Fruit fly (Drosophila melanogaster): ENCODE measurements around the gene snsl.

The snsl gene

DNA sequence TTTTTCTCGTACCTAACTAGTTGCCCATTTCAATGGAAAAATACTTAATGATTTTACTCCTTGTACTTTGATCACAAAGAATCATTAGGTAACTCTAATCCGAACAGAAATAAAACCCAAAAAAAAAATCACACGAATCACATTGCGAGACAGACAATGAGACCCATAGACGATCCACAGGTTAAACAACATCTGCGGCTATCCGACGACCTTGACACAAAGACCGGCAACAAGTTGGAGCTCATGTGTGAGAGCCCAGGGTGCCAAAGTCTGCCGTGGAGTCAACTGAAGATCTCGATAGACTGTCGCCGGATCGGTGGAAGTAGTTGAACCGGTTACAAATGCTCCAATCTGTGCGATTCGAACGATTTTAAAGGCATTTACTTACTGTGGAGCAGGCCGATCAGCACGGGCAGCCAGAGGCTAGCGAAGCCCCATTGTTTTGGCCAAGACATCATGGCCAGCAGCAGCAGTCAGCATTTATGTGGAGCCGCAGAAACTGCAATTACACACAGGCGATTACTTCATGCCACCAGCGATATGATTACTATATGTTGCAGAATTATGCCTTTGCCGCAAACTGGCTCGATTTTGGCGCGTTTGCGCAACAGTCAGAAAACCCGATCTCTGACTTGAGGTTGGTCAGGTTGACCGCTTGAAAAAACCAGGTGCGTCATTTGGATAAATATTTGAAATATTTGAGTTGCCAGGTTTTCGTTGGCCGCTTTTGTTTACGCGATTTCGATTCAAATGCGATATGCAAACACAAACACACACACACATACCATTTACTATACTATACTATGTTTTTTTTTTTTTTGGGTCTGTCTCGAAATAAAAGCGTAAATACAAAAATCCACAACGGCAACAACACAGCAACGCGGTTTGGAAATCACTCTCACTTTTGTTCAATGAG lies 939 bp downstream of the snsl start:
- 0 out of 2 replicates have a peak, but pooled peaks have one; percentile 42 for TF ChIP-seq CG42726 (GFP tag; IDR thresholded peaks at IDR 0.05; ENCODE audit: partially characterized antibody)
- TF ChIP-seq exex (tag; optimal IDR thresholded peaks at IDR 0.05) = no peak
- no peak for TF ChIP-seq ttk (GFP tag; IDR thresholded peaks at IDR 0.05)
- TF ChIP-seq CG32532 (GFP tag; IDR thresholded peaks at IDR 0.05) = no peak
- TF ChIP-seq CG5245 (GFP tag; optimal IDR thresholded peaks at IDR 0.05) = no peak
- peak; percentile 72; the same call in 2 of the 4 replicates for TF ChIP-seq chinmo (GFP tag; IDR thresholded peaks at IDR 0.05; ENCODE audit: partially characterized antibody)
- no peak for TF ChIP-seq CG4404 (GFP tag; IDR thresholded peaks at IDR 0.05)
- peak; percentile 98 for TF ChIP-seq sd (tag; optimal IDR thresholded peaks at IDR 0.05)
- TF ChIP-seq Atf6 (GFP tag; IDR thresholded peaks at IDR 0.05) = peak; percentile 41; the same call in 1 of the 2 replicates
- TF ChIP-seq CG12769 (tag; optimal IDR thresholded peaks at IDR 0.05) = peak; percentile 6
- TF ChIP-seq CG9817 (tag; optimal IDR thresholded peaks at IDR 0.05) = no peak
- TF ChIP-seq CG31365 (tag; optimal IDR thresholded peaks at IDR 0.05) = no peak
- no peak for TF ChIP-seq CG7556 (GFP tag; optimal IDR thresholded peaks at IDR 0.05)
- no peak for TF ChIP-seq CG12219 (GFP tag; optimal IDR thresholded peaks at IDR 0.05)
- no peak for TF ChIP-seq Dll (GFP tag; IDR thresholded peaks at IDR 0.05; ENCODE audit: partially characterized antibody)
- peak; percentile 34 for TF ChIP-seq Blimp-1 (GFP tag; optimal IDR thresholded peaks at IDR 0.05)
- TF ChIP-seq gsb (GFP tag; IDR thresholded peaks at IDR 0.05) = no peak
- TF ChIP-seq HmgD (GFP tag; optimal IDR thresholded peaks at IDR 0.05) = no peak
- no peak for TF ChIP-seq CG1603 (tag; optimal IDR thresholded peaks at IDR 0.05)
- TF ChIP-seq sqz (GFP tag; optimal IDR thresholded peaks at IDR 0.05) = peak; percentile 80
- TF ChIP-seq CG17568 (GFP tag; optimal IDR thresholded peaks at IDR 0.05) = no peak
- TF ChIP-seq eve (GFP tag; optimal IDR thresholded peaks at IDR 0.05) = no peak
- TF ChIP-seq CG6175 (GFP tag; IDR thresholded peaks at IDR 0.05) = 0 out of 3 replicates have a peak, but pooled peaks have one; percentile 24
- no peak for TF ChIP-seq Meics (GFP tag; optimal IDR thresholded peaks at IDR 0.05)
- no peak for TF ChIP-seq Hey (tag; optimal IDR thresholded peaks at IDR 0.05)
- TF ChIP-seq Hsf (GFP tag; optimal IDR thresholded peaks at IDR 0.05) = no peak
- peak; percentile 7; the same call in 1 of the 2 replicates for TF ChIP-seq CG14441 (GFP tag; IDR thresholded peaks at IDR 0.05)
- TF ChIP-seq ftz-f1 (GFP tag; optimal IDR thresholded peaks at IDR 0.05) = peak; percentile 62
- TF ChIP-seq seq (GFP tag; IDR thresholded peaks at IDR 0.05) = no peak

- no peak for TF ChIP-seq jumu (GFP tag; optimal IDR thresholded peaks at IDR 0.05)
- no peak for TF ChIP-seq Sry-β (GFP tag; optimal IDR thresholded peaks at IDR 0.05)
- TF ChIP-seq NFAT (GFP tag; IDR thresholded peaks at IDR 0.05) = no peak
- no peak for TF ChIP-seq CG11723 (GFP tag; optimal IDR thresholded peaks at IDR 0.05)
- no peak for TF ChIP-seq ro (GFP tag; IDR thresholded peaks at IDR 0.05)
- TF ChIP-seq pita (GFP tag; optimal IDR thresholded peaks at IDR 0.05) = no peak
- peak; percentile 27 for TF ChIP-seq CTCF (GFP tag; optimal IDR thresholded peaks at IDR 0.05)
- TF ChIP-seq amos (GFP tag; IDR thresholded peaks at IDR 0.05; ENCODE audit: partially characterized antibody) = peak; percentile 68
- no peak for TF ChIP-seq lmd (GFP tag; IDR thresholded peaks at IDR 0.05)
- TF ChIP-seq Bgb (GFP tag; IDR thresholded peaks at IDR 0.05; ENCODE audit: partially characterized antibody) = peak; percentile 64
- TF ChIP-seq CG31388 (GFP tag; optimal IDR thresholded peaks at IDR 0.05) = no peak
- peak; percentile 52; the same call in 1 of the 3 replicates for TF ChIP-seq CG16813 (GFP tag; IDR thresholded peaks at IDR 0.05; ENCODE audit: partially characterized antibody)
- no peak for TF ChIP-seq Opbp (GFP tag; IDR thresholded peaks at IDR 0.05; ENCODE audit: partially characterized antibody)
Measured at dm6 chr2L:4903838-4904237, 2.7 kb downstream of the snsl start.

Measured in whole organism, embryonic.